Worm (Caenorhabditis elegans) whole organism, young adult: ENCODE measurements around the gene snrp-200.

Source experiments
- B0261.1 ChIP-seq: sonication (generic microtip); optimal IDR thresholded peaks from 2 replicates; lab custom pipeline; 2016; ENCODE audit warnings: mild to moderate bottlenecking, missing genetic modification characterization, moderate library complexity, missing compliant biosample characterization
- C17E4.6 ChIP-seq: fragments of 200-800 bp; sonication (Bioruptor generic); IDR thresholded peaks from 2 replicates; pipeline ENCODE4 v1.3.6; 2022; ENCODE audit warnings: missing genetic modification reagents, missing genetic modification characterization, missing compliant biosample characterization
- F23B12.7 ChIP-seq: sonication (generic microtip); optimal IDR thresholded peaks from 2 replicates; lab custom pipeline; 2017; ENCODE audit warnings: missing genetic modification characterization, mild to moderate bottlenecking, missing compliant biosample characterization, antibody characterized with exemption, moderate library complexity; ENCODE audit not compliant: insufficient read depth
- F55B11.4 ChIP-seq: sonication (generic microtip); optimal IDR thresholded peaks from 2 replicates; lab custom pipeline; 2016; ENCODE audit warnings: missing compliant biosample characterization, missing genetic modification characterization, borderline replicate concordance; ENCODE audit not compliant: insufficient read depth
- F57C9.4 ChIP-seq: sonication (generic microtip); optimal IDR thresholded peaks from 2 replicates; lab custom pipeline; 2017; ENCODE audit warnings: mild to moderate bottlenecking, missing genetic modification characterization, missing compliant biosample characterization
- K11D2.4 ChIP-seq: fragments of 200-800 bp; sonication (Bioruptor generic); IDR thresholded peaks from 2 replicates; pipeline ENCODE4 v1.3.6; 2022; ENCODE audit warnings: missing genetic modification reagents, missing genetic modification characterization, missing compliant biosample characterization
- Y56A3A.18 ChIP-seq: fragments of 200-800 bp; sonication (Bioruptor generic); IDR thresholded peaks from 2 replicates; pipeline ENCODE4 v1.3.6; 2022; ENCODE audit warnings: missing genetic modification reagents, missing genetic modification characterization, missing compliant biosample characterization
- Y67H2A.10 ChIP-seq: fragments of 200-800 bp; sonication (Bioruptor generic); conservative IDR thresholded peaks from 2 replicates; pipeline ENCODE4 v1.3.6; 2022; ENCODE audit warnings: missing genetic modification reagents, missing genetic modification characterization, missing compliant biosample characterization
- ZK185.1 ChIP-seq: sonication (generic microtip); optimal IDR thresholded peaks from 2 replicates; lab custom pipeline; 2016; ENCODE audit warnings: mild to moderate bottlenecking, missing genetic modification characterization, missing compliant biosample characterization; ENCODE audit not compliant: poor library complexity, severe bottlenecking
- akir-1 ChIP-seq: fragments of 200-800 bp; sonication (Bioruptor generic); optimal IDR thresholded peaks from 2 replicates; lab custom pipeline; 2018; ENCODE audit warnings: mild to moderate bottlenecking, missing genetic modification characterization, moderate library complexity, missing compliant biosample characterization
- aptf-3 ChIP-seq: fragments of 200-800 bp; sonication (Bioruptor generic); IDR thresholded peaks from 2 replicates; pipeline ENCODE4 v1.3.6; 2022; ENCODE audit warnings: missing genetic modification characterization, missing compliant biosample characterization
- attf-3 ChIP-seq: fragments of 200-800 bp; sonication (Bioruptor generic); conservative IDR thresholded peaks from 2 replicates; pipeline ENCODE4 v1.3.6; 2022; ENCODE audit warnings: missing genetic modification reagents, missing genetic modification characterization, missing compliant biosample characterization
- attf-5 ChIP-seq: fragments of 200-800 bp; sonication (Bioruptor generic); optimal IDR thresholded peaks from 2 replicates; lab custom pipeline; 2018; ENCODE audit warnings: mild to moderate bottlenecking, missing genetic modification characterization, missing compliant biosample characterization
- attf-6 ChIP-seq: fragments of 200-800 bp; sonication (Bioruptor generic); IDR thresholded peaks from 2 replicates; pipeline ENCODE4 v1.3.6; 2022; ENCODE audit warnings: missing genetic modification reagents, missing genetic modification characterization, missing compliant biosample characterization
- bed-1 ChIP-seq: fragments of 200-800 bp; sonication (Bioruptor generic); IDR thresholded peaks from 2 replicates; pipeline ENCODE4 v1.3.6; 2022; ENCODE audit warnings: missing genetic modification reagents, missing genetic modification characterization, missing compliant biosample characterization
- bed-2 ChIP-seq: fragments of 200-800 bp; sonication (Bioruptor generic); IDR thresholded peaks from 2 replicates; pipeline ENCODE4 v1.3.6; 2022; ENCODE audit warnings: missing genetic modification reagents, missing genetic modification characterization, missing compliant biosample characterization
- cebp-1 ChIP-seq, 2 experiments: fragments of 200-800 bp in 1 of 2; sonication (Bioruptor generic) in 1 of 2; sonication (generic microtip) in 1 of 2; IDR thresholded peaks in 1 of 2; optimal IDR thresholded peaks in 1 of 2; 2 replicates each; pipeline versions ENCODE4 v1.3.6 to Lab custom; 2017 to 2022; ENCODE audit warnings: missing compliant biosample characterization in 2 of 2, missing genetic modification characterization in 2 of 2, mild to moderate bottlenecking in 1 of 2, missing genetic modification reagents in 1 of 2, moderate library complexity in 1 of 2
- cebp-2 ChIP-seq: fragments of 200-800 bp; sonication (Bioruptor generic); IDR thresholded peaks from 2 replicates; pipeline ENCODE4 v1.3.6; 2022; ENCODE audit warnings: missing genetic modification characterization, missing compliant biosample characterization
- ceh-100 ChIP-seq: fragments of 200-800 bp; sonication (Bioruptor generic); IDR thresholded peaks from 2 replicates; pipeline ENCODE4 v1.3.6; 2022; ENCODE audit warnings: missing genetic modification reagents, missing genetic modification characterization, missing compliant biosample characterization
- ceh-27 ChIP-seq: fragments of 200-800 bp; sonication (Bioruptor generic); optimal IDR thresholded peaks from 2 replicates; lab custom pipeline; 2018; ENCODE audit warnings: mild to moderate bottlenecking, missing genetic modification characterization, moderate library complexity, missing compliant biosample characterization
- die-1 ChIP-seq: sonication (generic microtip); optimal IDR thresholded peaks from 2 replicates; lab custom pipeline; 2016; ENCODE audit warnings: missing genotype, mild to moderate bottlenecking, missing genetic modification characterization, missing compliant biosample characterization
- dpl-1 ChIP-seq: fragments of 150-350 bp; optimal IDR thresholded peaks from 2 replicates; lab custom pipeline; 2014; ENCODE audit warnings: missing biosample characterization, missing genetic modification reagents, missing genetic modification characterization
- efl-1 ChIP-seq: fragments of 150-350 bp; optimal IDR thresholded peaks from 2 replicates; lab custom pipeline; 2014; ENCODE audit warnings: missing biosample characterization, missing genetic modification reagents, missing genetic modification characterization
- ekl-4 ChIP-seq: fragments of 200-800 bp; sonication (Bioruptor generic); IDR thresholded peaks from 2 replicates; pipeline ENCODE4 v1.3.6; 2022; ENCODE audit warnings: missing genetic modification reagents, missing genetic modification characterization, missing compliant biosample characterization
- gei-17 ChIP-seq: fragments of 200-800 bp; sonication (Bioruptor generic); optimal IDR thresholded peaks from 2 replicates; lab custom pipeline; 2018; ENCODE audit warnings: mild to moderate bottlenecking, missing genetic modification characterization, missing compliant biosample characterization
- hmg-1.2 ChIP-seq: fragments of 200-800 bp; sonication (Bioruptor generic); IDR thresholded peaks from 2 replicates; pipeline ENCODE4 v1.3.6; 2022; ENCODE audit warnings: missing genetic modification reagents, missing genetic modification characterization, missing compliant biosample characterization
- let-526 ChIP-seq: fragments of 200-800 bp; sonication (Bioruptor generic); IDR thresholded peaks from 2 replicates; pipeline ENCODE4 v1.3.6; 2022; ENCODE audit warnings: missing genetic modification reagents, missing genetic modification characterization, missing compliant biosample characterization
- mxl-1 ChIP-seq: sonication (generic microtip); optimal IDR thresholded peaks from 2 replicates; lab custom pipeline; 2016; ENCODE audit warnings: missing genetic modification characterization, missing compliant biosample characterization
- nhr-179 ChIP-seq: sonication (generic microtip); optimal IDR thresholded peaks from 2 replicates; lab custom pipeline; 2016; ENCODE audit warnings: mild to moderate bottlenecking, missing genetic modification characterization, missing compliant biosample characterization
- nhr-80 ChIP-seq: sonication (generic microtip); optimal IDR thresholded peaks from 2 replicates; lab custom pipeline; 2016; ENCODE audit warnings: missing genetic modification characterization, missing compliant biosample characterization
- rcor-1 ChIP-seq: fragments of 200-800 bp; sonication (Bioruptor generic); IDR thresholded peaks from 2 replicates; pipeline ENCODE4 v1.3.6; 2022; ENCODE audit warnings: missing genetic modification reagents, missing genetic modification characterization, missing compliant biosample characterization
- snpc-4 ChIP-seq, 5 experiments: fragments of 150-350 bp in 1 of 5; sonication (generic microtip) in 4 of 5; optimal IDR thresholded peaks; 2 replicates each; lab custom pipeline; 2014 to 2018; ENCODE audit warnings: missing genetic modification characterization in 5 of 5, missing biosample characterization in 3 of 5, antibody characterized with exemption in 2 of 5, mild to moderate bottlenecking in 2 of 5, missing compliant biosample characterization in 2 of 5, missing genotype in 2 of 5, moderate library complexity in 2 of 5, missing genetic modification reagents in 1 of 5
- somi-1 ChIP-seq: fragments of 200-800 bp; sonication (Bioruptor generic); optimal IDR thresholded peaks from 2 replicates; lab custom pipeline; 2018; ENCODE audit warnings: mild to moderate bottlenecking, missing genetic modification characterization, missing compliant biosample characterization
- tbx-9 ChIP-seq: sonication (generic microtip); optimal IDR thresholded peaks from 2 replicates; lab custom pipeline; 2016; ENCODE audit warnings: borderline replicate concordance, missing genetic modification characterization, inconsistent platforms, missing compliant biosample characterization
- ztf-3 ChIP-seq: fragments of 200-800 bp; sonication (Bioruptor generic); optimal IDR thresholded peaks from 2 replicates; lab custom pipeline; 2018; ENCODE audit warnings: mild to moderate bottlenecking, missing genetic modification characterization, missing compliant biosample characterization

snrp-200 gene

DNA sequence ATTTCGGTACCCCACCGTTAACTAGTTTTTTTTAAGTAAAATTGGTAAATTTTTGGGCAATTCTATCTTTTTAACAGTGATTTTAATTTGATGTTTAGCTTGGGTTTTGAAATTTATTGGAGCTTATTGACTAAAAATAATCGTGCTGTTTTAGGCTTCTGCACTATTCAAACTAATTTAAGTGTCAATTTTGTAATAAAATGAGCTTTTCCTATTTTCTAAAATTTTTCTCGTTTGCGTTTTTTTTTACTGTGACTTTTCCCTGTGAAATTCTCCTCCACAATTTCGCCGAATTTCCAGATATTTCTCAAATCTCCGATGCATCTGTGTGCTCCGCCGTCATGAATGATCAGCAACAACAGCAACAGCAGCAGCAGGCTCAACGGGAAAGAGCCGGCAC, 42.6 kb downstream of the snrp-200 start, which contains the start of gene tbc-17:
Gene tbc-17 (plus strand): TSS at position 301 of the 400 bp plus-strand sequence.
- TF ChIP-seq K11D2.4 = no peak
- TF ChIP-seq, all 124 proteins: peak for 0

DNA sequence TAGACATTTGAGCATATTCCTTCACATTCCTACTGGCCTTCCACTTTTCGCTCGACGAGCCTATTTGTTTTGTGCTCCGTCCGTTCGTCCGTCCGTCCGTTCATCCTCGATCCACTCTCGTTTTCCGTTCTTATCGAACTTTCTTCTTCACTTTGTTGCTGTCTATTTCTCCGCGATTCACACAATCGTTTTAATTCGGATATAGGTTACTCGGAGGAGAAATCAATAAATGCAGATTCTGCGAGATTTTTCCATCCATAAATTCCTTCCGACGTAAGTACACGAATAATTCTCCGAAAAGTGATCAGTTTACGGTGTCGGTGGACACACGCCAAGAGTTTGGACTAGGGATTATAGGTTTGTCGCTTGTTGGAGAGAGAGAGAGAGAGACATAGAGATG, 44.0 kb downstream of the snrp-200 start:
- no peak for TF ChIP-seq K11D2.4
- no peak for TF ChIP-seq attf-6
- TF ChIP-seq dpl-1 (GFP tag; lab: Kevin White, UChicago) = no peak
- no peak for TF ChIP-seq gei-17 (GFP tag; lab: Kevin White, UChicago)
- TF ChIP-seq hmg-1.2 (GFP tag; lab: Robert Waterston, UW) = no peak

DNA sequence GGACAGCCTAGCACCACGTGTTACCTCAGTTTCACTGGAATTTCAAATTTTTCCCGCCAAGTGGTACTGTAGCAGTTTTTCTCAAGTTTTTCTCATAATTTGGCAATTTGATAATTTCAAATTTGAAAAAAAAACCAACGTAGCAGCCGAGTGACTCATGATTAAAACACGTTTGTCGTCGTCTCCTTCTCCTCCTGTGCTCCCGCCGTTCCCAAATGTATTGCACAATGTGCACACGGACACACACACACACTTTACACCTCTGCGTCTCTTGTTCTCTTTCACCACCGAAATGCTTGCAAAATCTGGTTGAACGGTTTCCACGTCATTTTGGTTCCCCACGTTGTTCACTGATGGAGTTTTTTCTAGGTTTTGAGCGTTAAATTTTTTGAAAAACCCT, 45.4 kb downstream of the snrp-200 start:
- TF ChIP-seq attf-5 (GFP tag; lab: Kevin White, UChicago) (peak; percentile 26), cebp-1 (GFP tag; IDR thresholded peaks at IDR 0.05; lab: Robert Waterston, UW) (no peak), cebp-1 (tag; optimal IDR thresholded peaks at IDR 0.05; lab: Kevin White, UChicago) (peak; percentile 12), ZK185.1 (tag; lab: Kevin White, UChicago) (no peak), nhr-80 (peak; percentile 26), let-526 (GFP tag; lab: Robert Waterston, UW) (no peak), attf-3 (GFP tag; lab: Robert Waterston, UW) (no peak)

DNA sequence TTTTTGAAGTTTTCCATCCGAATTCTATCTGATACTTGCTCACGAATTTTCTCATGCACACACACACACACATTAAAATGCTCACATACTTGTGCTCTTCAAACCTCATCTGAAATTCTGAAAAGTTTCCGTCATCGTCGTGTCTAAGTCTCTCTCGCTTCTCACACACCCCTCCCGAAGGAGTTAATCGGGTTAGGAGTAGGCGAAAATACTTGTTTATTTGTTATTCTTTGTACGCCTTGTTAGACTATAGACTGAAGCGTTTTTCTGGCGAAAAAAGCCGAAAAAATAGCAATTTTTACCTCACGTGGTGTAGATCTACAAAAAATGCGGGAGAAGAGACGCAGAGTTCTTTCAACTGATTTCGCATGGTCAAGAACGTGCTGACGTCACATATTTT, 45.8 kb downstream of the snrp-200 start:
- TF ChIP-seq Y56A3A.18 (GFP tag; lab: Robert Waterston, UW) (no peak), ceh-100 (GFP tag; lab: Robert Waterston, UW) (no peak), bed-2 (GFP tag; lab: Robert Waterston, UW) (no peak), F57C9.4 (tag; lab: Kevin White, UChicago) (no peak), C17E4.6 (GFP tag; lab: Robert Waterston, UW) (no peak), mxl-1 (tag; lab: Kevin White, UChicago) (no peak), rcor-1 (GFP tag; lab: Robert Waterston, UW) (no peak), nhr-179 (tag; lab: Kevin White, UChicago) (no peak), die-1 (tag; lab: Kevin White, UChicago) (no peak), tbx-9 (tag; lab: Kevin White, UChicago) (no peak), Y67H2A.10 (GFP tag; lab: Robert Waterston, UW) (no peak), ztf-3 (GFP tag; lab: Kevin White, UChicago) (no peak), cebp-2 (GFP tag; lab: Robert Waterston, UW) (no peak), bed-1 (GFP tag; lab: Robert Waterston, UW) (no peak), somi-1 (GFP tag; lab: Kevin White, UChicago) (no peak)

DNA sequence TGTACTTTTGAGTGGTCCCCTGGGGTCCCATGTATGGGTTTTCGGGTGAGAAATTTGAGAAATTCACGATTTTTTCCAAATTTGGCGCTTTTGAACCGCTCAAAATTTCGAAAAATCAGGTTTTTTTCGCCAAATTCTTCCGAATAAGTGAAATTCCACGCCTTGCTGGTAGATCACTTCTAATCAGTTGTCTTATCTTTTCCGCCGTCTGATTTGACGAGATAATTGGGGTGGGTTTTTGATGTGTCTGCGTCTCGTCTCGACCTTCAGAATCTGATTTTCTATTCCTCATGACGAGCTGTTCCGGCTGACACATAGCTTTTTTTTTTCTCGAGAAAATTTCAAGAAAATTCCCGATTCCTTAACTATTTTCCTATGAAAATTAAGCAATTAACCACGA, 47.4 kb downstream of the snrp-200 start:
- TF ChIP-seq tbx-9 (tag; lab: Kevin White, UChicago) = no peak
- TF ChIP-seq cebp-2 (GFP tag; lab: Robert Waterston, UW) = no peak
- TF ChIP-seq aptf-3 = no peak
- TF ChIP-seq ceh-27 (GFP tag; lab: Kevin White, UChicago) = no peak
- no peak for TF ChIP-seq B0261.1 (tag; lab: Kevin White, UChicago)
- TF ChIP-seq F23B12.7 (tag; lab: Kevin White, UChicago) = no peak
- TF ChIP-seq efl-1 (GFP tag; lab: Kevin White, UChicago) = no peak
- no peak for TF ChIP-seq attf-3 (GFP tag; lab: Robert Waterston, UW)
- TF ChIP-seq akir-1 (GFP tag; lab: Kevin White, UChicago) = no peak
- TF ChIP-seq ekl-4 (GFP tag; lab: Robert Waterston, UW) = no peak
- TF ChIP-seq snpc-4 (GFP tag; optimal IDR thresholded peaks at IDR 0.05; lab: Kevin White, UChicago) = no peak
- TF ChIP-seq snpc-4 (tag; optimal IDR thresholded peaks at IDR 0.05; lab: Kevin White, UChicago) = no peak
- no peak for TF ChIP-seq F55B11.4 (tag; lab: Kevin White, UChicago)
